Worm (Caenorhabditis elegans) whole organism, late embryonic: ENCODE data around the gene snf-7.

ENCODE experiments used
- K09A11.1 ChIP-seq: sonication (generic microtip); optimal IDR thresholded peaks from 2 replicates; lab custom pipeline; 2017; ENCODE audit warnings: antibody characterized with exemption, mild to moderate bottlenecking, missing genetic modification characterization, missing compliant biosample characterization; ENCODE audit not compliant: insufficient read depth
- Y22D7AL.16 ChIP-seq: sonication (generic microtip); optimal IDR thresholded peaks from 2 replicates; lab custom pipeline; 2016; ENCODE audit warnings: missing genetic modification characterization, missing compliant biosample characterization
- ama-1 ChIP-seq: fragments of 150-350 bp; optimal IDR thresholded peaks from 2 replicates; lab custom pipeline; 2014
- ceh-18 ChIP-seq: sonication (generic microtip); optimal IDR thresholded peaks from 2 replicates; lab custom pipeline; 2016; ENCODE audit warnings: missing genetic modification characterization, missing compliant biosample characterization
- ceh-22 ChIP-seq: sonication (generic microtip); optimal IDR thresholded peaks from 2 replicates; lab custom pipeline; 2017; ENCODE audit warnings: missing biosample characterization, missing genetic modification characterization
- ceh-24 ChIP-seq: sonication (generic microtip); optimal IDR thresholded peaks from 2 replicates; lab custom pipeline; 2016; ENCODE audit warnings: mild to moderate bottlenecking, missing genetic modification characterization, missing compliant biosample characterization
- ceh-48 ChIP-seq: sonication (generic microtip); optimal IDR thresholded peaks from 2 replicates; lab custom pipeline; 2016; ENCODE audit warnings: missing genetic modification characterization, inconsistent platforms, missing compliant biosample characterization
- che-1 ChIP-seq: sonication (generic microtip); optimal IDR thresholded peaks from 2 replicates; lab custom pipeline; 2016; ENCODE audit warnings: mild to moderate bottlenecking, missing genetic modification characterization, missing compliant biosample characterization
- dmd-4 ChIP-seq: sonication (generic microtip); optimal IDR thresholded peaks from 2 replicates; lab custom pipeline; 2016; ENCODE audit warnings: borderline replicate concordance, missing genetic modification characterization, missing compliant biosample characterization
- dve-1 ChIP-seq: sonication (generic microtip); optimal IDR thresholded peaks from 2 replicates; lab custom pipeline; 2017; ENCODE audit warnings: antibody characterized with exemption, mild to moderate bottlenecking, missing genetic modification characterization, missing compliant biosample characterization
- elt-4 ChIP-seq: sonication (generic microtip); optimal IDR thresholded peaks from 2 replicates; lab custom pipeline; 2016; ENCODE audit warnings: missing genetic modification characterization, missing compliant biosample characterization
- eyg-1 ChIP-seq: sonication (generic microtip); optimal IDR thresholded peaks from 2 replicates; lab custom pipeline; 2016; ENCODE audit warnings: missing genotype, missing genetic modification characterization, missing compliant biosample characterization
- fax-1 ChIP-seq: sonication (generic microtip); optimal IDR thresholded peaks from 2 replicates; lab custom pipeline; 2016; ENCODE audit warnings: missing genotype, missing genetic modification characterization, missing compliant biosample characterization
- gmeb-2 ChIP-seq: sonication (generic microtip); optimal IDR thresholded peaks from 2 replicates; lab custom pipeline; 2016; ENCODE audit warnings: missing genetic modification characterization, inconsistent platforms, missing compliant biosample characterization
- hlh-30 ChIP-seq: sonication (generic microtip); optimal IDR thresholded peaks from 2 replicates; lab custom pipeline; 2017; ENCODE audit warnings: antibody characterized with exemption, missing genetic modification characterization, missing compliant biosample characterization; ENCODE audit not compliant: insufficient read depth
- hlh-6 ChIP-seq: sonication (generic microtip); optimal IDR thresholded peaks from 2 replicates; lab custom pipeline; 2016; ENCODE audit warnings: missing genotype, missing genetic modification characterization, missing compliant biosample characterization
- hlh-8 ChIP-seq: sonication (generic microtip); optimal IDR thresholded peaks from 2 replicates; lab custom pipeline; 2016; ENCODE audit warnings: missing genotype, missing genetic modification characterization, missing compliant biosample characterization
- nfya-1 ChIP-seq: sonication (generic microtip); optimal IDR thresholded peaks from 2 replicates; lab custom pipeline; 2017; ENCODE audit warnings: missing genetic modification characterization, mild to moderate bottlenecking, missing compliant biosample characterization, antibody characterized with exemption, moderate library complexity
- nhr-11 ChIP-seq: fragments of 150-350 bp; optimal IDR thresholded peaks from 2 replicates; lab custom pipeline; 2014; ENCODE audit warnings: missing biosample characterization, missing genetic modification characterization
- nhr-232 ChIP-seq: sonication (generic microtip); optimal IDR thresholded peaks from 2 replicates; lab custom pipeline; 2016; ENCODE audit warnings: missing genetic modification characterization, missing compliant biosample characterization
- npax-4 ChIP-seq: sonication (generic microtip); optimal IDR thresholded peaks from 2 replicates; lab custom pipeline; 2016; ENCODE audit warnings: missing genetic modification characterization, missing compliant biosample characterization
- odd-2 ChIP-seq: sonication (generic microtip); optimal IDR thresholded peaks from 2 replicates; lab custom pipeline; 2017; ENCODE audit warnings: antibody characterized with exemption, mild to moderate bottlenecking, missing genetic modification characterization, missing compliant biosample characterization
- pag-3 ChIP-seq: sonication (generic microtip); optimal IDR thresholded peaks from 2 replicates; lab custom pipeline; 2016; ENCODE audit warnings: missing compliant biosample characterization, missing genetic modification characterization, borderline replicate concordance
- pax-1 ChIP-seq: fragments of 150-350 bp; optimal IDR thresholded peaks from 2 replicates; lab custom pipeline; 2014; ENCODE audit warnings: missing biosample characterization, missing genetic modification characterization
- pha-2 ChIP-seq: sonication (generic microtip); optimal IDR thresholded peaks from 2 replicates; lab custom pipeline; 2017; ENCODE audit warnings: mild to moderate bottlenecking, missing genetic modification characterization, missing compliant biosample characterization
- pha-4 ChIP-seq: fragments of 150-350 bp; optimal IDR thresholded peaks from 2 replicates; lab custom pipeline; 2018; ENCODE audit warnings: missing biosample characterization, missing genetic modification reagents, missing genetic modification characterization
- pqm-1 ChIP-seq: sonication (generic microtip); optimal IDR thresholded peaks from 2 replicates; lab custom pipeline; 2016; ENCODE audit warnings: missing genetic modification characterization, missing compliant biosample characterization
- ref-2 ChIP-seq: sonication (generic microtip); optimal IDR thresholded peaks from 2 replicates; lab custom pipeline; 2016; ENCODE audit warnings: missing genetic modification characterization, missing compliant biosample characterization
- sdc-2 ChIP-seq: sonication (generic microtip); optimal IDR thresholded peaks from 2 replicates; lab custom pipeline; 2016; ENCODE audit warnings: missing genotype, missing genetic modification characterization, missing compliant biosample characterization
- syd-9 ChIP-seq: sonication (generic microtip); optimal IDR thresholded peaks from 2 replicates; lab custom pipeline; 2016; ENCODE audit warnings: mild to moderate bottlenecking, missing genetic modification characterization, moderate library complexity, missing compliant biosample characterization
- tbx-2 ChIP-seq: sonication (generic microtip); optimal IDR thresholded peaks from 2 replicates; lab custom pipeline; 2016; ENCODE audit warnings: missing genetic modification characterization, missing compliant biosample characterization
- ttx-3 ChIP-seq: sonication (generic microtip); optimal IDR thresholded peaks from 2 replicates; lab custom pipeline; 2016; ENCODE audit warnings: missing genetic modification reagents, missing genetic modification characterization, missing compliant biosample characterization
- unc-3 ChIP-seq, 2 experiments: fragments of 200-800 bp in 1 of 2; sonication (Bioruptor generic) in 1 of 2; sonication (generic microtip) in 1 of 2; conservative IDR thresholded peaks in 1 of 2; optimal IDR thresholded peaks in 1 of 2; 2 replicates each; pipeline versions ENCODE4 v1.3.6 to Lab custom; 2016 to 2022; ENCODE audit warnings: missing compliant biosample characterization in 2 of 2, missing genetic modification characterization in 2 of 2, missing genetic modification reagents in 1 of 2
- unc-55 ChIP-seq: sonication (generic microtip); optimal IDR thresholded peaks from 2 replicates; lab custom pipeline; 2017; ENCODE audit warnings: missing biosample characterization, missing genetic modification reagents, missing genetic modification characterization

snf-7 gene

ce11 chrIII:13013912-13014311 lies 8.7 kb downstream of the snf-7 start:
- TF ChIP-seq nhr-11 (tag; lab: Kevin White, UChicago) (no peak), ref-2 (no peak), ama-1 (lab: Kevin White, UChicago) (no peak), tbx-2 (tag; lab: Kevin White, UChicago) (no peak), nfya-1 (tag; lab: Kevin White, UChicago) (no peak), dve-1 (tag; lab: Kevin White, UChicago) (no peak), nhr-232 (no peak), pag-3 (tag; lab: Kevin White, UChicago) (no peak), dmd-4 (tag; lab: Kevin White, UChicago) (no peak), ceh-24 (no peak), pha-4 (tag; lab: Kevin White, UChicago) (no peak), odd-2 (tag; lab: Kevin White, UChicago) (no peak), ttx-3 (tag; lab: Kevin White, UChicago) (no peak)

ce11 chrIII:13015754-13016317 lies 10.6 kb downstream of the snf-7 start:
- TF ChIP-seq ceh-18 (peak; percentile 27), sdc-2 (tag; lab: Kevin White, UChicago) (no peak), hlh-6 (tag; lab: Kevin White, UChicago) (peak; percentile 29)
- TF ChIP-seq, all 69 proteins: peak for 2

ce11 chrIII:13018619-13019018 lies 13.4 kb downstream of the snf-7 start, which contains the start of gene col-98:
Gene col-98 (plus strand): TSS chrIII:13019008.
- TF ChIP-seq pax-1 (no peak), K09A11.1 (tag; lab: Kevin White, UChicago) (no peak), nhr-11 (tag; lab: Kevin White, UChicago) (no peak), ceh-22 (tag; lab: Kevin White, UChicago) (no peak), unc-55 (no peak), fax-1 (no peak), tbx-2 (tag; lab: Kevin White, UChicago) (no peak), hlh-8 (no peak), unc-3 (GFP tag; conservative IDR thresholded peaks at IDR 0.05; lab: Robert Waterston, UW) (no peak), unc-3 (tag; optimal IDR thresholded peaks at IDR 0.05; lab: Kevin White, UChicago) (no peak), gmeb-2 (no peak), Y22D7AL.16 (no peak), eyg-1 (no peak), ceh-24 (no peak), che-1 (tag; lab: Kevin White, UChicago) (no peak), syd-9 (tag; lab: Kevin White, UChicago) (no peak), ceh-48 (tag; lab: Kevin White, UChicago) (no peak), hlh-30 (tag; lab: Kevin White, UChicago) (no peak), pha-2 (no peak)

ce11 chrIII:13019547-13020098 lies 14.4 kb downstream of the snf-7 start:
- TF ChIP-seq pag-3 (tag; lab: Kevin White, UChicago) = no peak
- TF ChIP-seq npax-4 (tag; lab: Kevin White, UChicago) = no peak
- TF ChIP-seq elt-4 (tag; lab: Kevin White, UChicago) = no peak
- TF ChIP-seq hlh-6 (tag; lab: Kevin White, UChicago) = peak; percentile 8
- TF ChIP-seq sdc-2 (tag; lab: Kevin White, UChicago) = peak; percentile 36

ce11 chrIII:13020741-13021140 lies 15.5 kb downstream of the snf-7 start, which contains the start of gene cyp-13A11:
Gene cyp-13A11 (plus strand): TSS chrIII:13021006.
- TF ChIP-seq pqm-1 (no peak), sdc-2 (tag; lab: Kevin White, UChicago) (no peak), ceh-22 (tag; lab: Kevin White, UChicago) (no peak)
